Fruit fly (Drosophila melanogaster) whole organism, embryonic: ENCODE data around the gene CtsF.

Source experiments
- Abd-B ChIP-seq: fragments of 200-800 bp; sonication (Bioruptor generic); optimal IDR thresholded peaks from 2 replicates; lab custom pipeline; 2018; ENCODE audit warnings: missing biosample characterization, mild to moderate bottlenecking, missing genetic modification characterization, moderate library complexity
- Atf-2 ChIP-seq: fragments of 200-800 bp; sonication (Bioruptor generic); optimal IDR thresholded peaks from 2 replicates; lab custom pipeline; 2016; ENCODE audit warnings: missing biosample characterization, missing genetic modification characterization
- Bteb2 ChIP-seq: fragments of 200-800 bp; sonication (Bioruptor generic); optimal IDR thresholded peaks from 2 replicates; lab custom pipeline; 2016; ENCODE audit warnings: missing biosample characterization, missing genetic modification characterization
- CG11247 ChIP-seq: fragments of 200-800 bp; sonication (Bioruptor generic); IDR thresholded peaks from 2 replicates; pipeline ENCODE4 v1.3.6; 2022; ENCODE audit warnings: missing biosample characterization, missing genetic modification characterization
- CG12071 ChIP-seq: fragments of 200-800 bp; sonication (Bioruptor generic); optimal IDR thresholded peaks from 3 replicates; lab custom pipeline; 2018; ENCODE audit warnings: missing biosample characterization, mild to moderate bottlenecking, missing genetic modification characterization
- CG14050 ChIP-seq: fragments of 200-800 bp; sonication (Bioruptor generic); IDR thresholded peaks from 3 replicates; pipeline ENCODE4 v1.3.6; 2022; ENCODE audit warnings: missing biosample characterization, missing genetic modification characterization
- CG15011 ChIP-seq: fragments of 200-800 bp; sonication (Bioruptor generic); optimal IDR thresholded peaks from 3 replicates; lab custom pipeline; 2018; ENCODE audit warnings: missing biosample characterization, mild to moderate bottlenecking, missing genetic modification characterization
- CG1647 ChIP-seq: fragments of 200-800 bp; sonication (Bioruptor generic); optimal IDR thresholded peaks from 3 replicates; lab custom pipeline; 2016; ENCODE audit warnings: missing biosample characterization, missing genetic modification characterization
- CG17568 ChIP-seq: fragments of 200-800 bp; sonication (Bioruptor generic); optimal IDR thresholded peaks from 2 replicates; lab custom pipeline; 2018; ENCODE audit warnings: missing biosample characterization, mild to moderate bottlenecking, missing genetic modification characterization, moderate library complexity
- CG2116 ChIP-seq: fragments of 200-800 bp; sonication (Bioruptor generic); optimal IDR thresholded peaks from 3 replicates; lab custom pipeline; 2018; ENCODE audit warnings: missing biosample characterization, mild to moderate bottlenecking, missing genetic modification characterization
- CG3407 ChIP-seq: fragments of 200-800 bp; sonication (Bioruptor generic); optimal IDR thresholded peaks from 2 replicates; lab custom pipeline; 2018; ENCODE audit warnings: missing biosample characterization, mild to moderate bottlenecking, missing genetic modification characterization
- CG4707 ChIP-seq: fragments of 200-800 bp; sonication (Bioruptor generic); optimal IDR thresholded peaks from 2 replicates; lab custom pipeline; 2018; ENCODE audit warnings: missing biosample characterization, mild to moderate bottlenecking, missing genetic modification characterization, moderate library complexity
- CG4730 ChIP-seq: fragments of 200-800 bp; sonication (Bioruptor generic); IDR thresholded peaks from 2 replicates; pipeline ENCODE4 v1.3.6; 2022; ENCODE audit warnings: missing biosample characterization, missing genetic modification characterization
- CG6254 ChIP-seq: fragments of 200-800 bp; sonication (Bioruptor generic); optimal IDR thresholded peaks from 3 replicates; lab custom pipeline; 2017; ENCODE audit warnings: mild to moderate bottlenecking, missing biosample characterization, missing genetic modification reagents, missing genetic modification characterization
- CG6272 ChIP-seq: fragments of 200-800 bp; sonication (Bioruptor generic); IDR thresholded peaks from 2 replicates; pipeline ENCODE4 v1.3.6; 2022; ENCODE audit warnings: missing biosample characterization, missing genetic modification characterization
- CG6683 ChIP-seq: fragments of 200-800 bp; sonication (Bioruptor generic); optimal IDR thresholded peaks from 2 replicates; lab custom pipeline; 2017; ENCODE audit warnings: missing biosample characterization, mild to moderate bottlenecking, missing genetic modification characterization, missing genetic modification reagents
- CG9876 ChIP-seq: fragments of 200-800 bp; sonication (Bioruptor generic); optimal IDR thresholded peaks from 2 replicates; lab custom pipeline; 2016; ENCODE audit warnings: missing biosample characterization, missing genetic modification characterization
- Camta ChIP-seq: fragments of 200-800 bp; sonication (Bioruptor generic); optimal IDR thresholded peaks from 2 replicates; lab custom pipeline; 2016; ENCODE audit warnings: missing biosample characterization, missing genetic modification characterization
- D19A ChIP-seq: fragments of 200-800 bp; optimal IDR thresholded peaks from 3 replicates; lab custom pipeline; 2019; ENCODE audit warnings: missing biosample characterization, mild to moderate bottlenecking, missing genetic modification characterization, moderate library complexity
- Eip74EF ChIP-seq, 2 experiments: fragments of 200-800 bp in 1 of 2; fragments of >200 bp in 1 of 2; sonication (Bioruptor generic) in 1 of 2; optimal IDR thresholded peaks; 2 replicates each; lab custom pipeline; 2017 to 2019; ENCODE audit warnings: missing biosample characterization in 2 of 2, missing genetic modification characterization in 2 of 2, mild to moderate bottlenecking in 1 of 2, moderate library complexity in 1 of 2
- Hr78 ChIP-seq, 2 experiments: fragments of 200-800 bp in 1 of 2; fragments of >200 bp in 1 of 2; sonication (Bioruptor generic) in 1 of 2; optimal IDR thresholded peaks; 2 replicates each; lab custom pipeline; 2017 to 2019; ENCODE audit warnings: missing biosample characterization in 2 of 2, missing genetic modification characterization in 2 of 2, mild to moderate bottlenecking in 1 of 2, moderate library complexity in 1 of 2
- PHDP ChIP-seq: fragments of 200-800 bp; sonication (Bioruptor generic); optimal IDR thresholded peaks from 3 replicates; lab custom pipeline; 2018; ENCODE audit warnings: missing biosample characterization, mild to moderate bottlenecking, missing genetic modification characterization, moderate library complexity
- Ptx1 ChIP-seq: fragments of 200-800 bp; sonication (Bioruptor generic); IDR thresholded peaks from 2 replicates; pipeline ENCODE4 v1.3.6; 2022; ENCODE audit warnings: missing biosample characterization, missing genetic modification characterization
- Sox100B ChIP-seq: fragments of 200-800 bp; sonication (Bioruptor generic); optimal IDR thresholded peaks from 3 replicates; lab custom pipeline; 2018; ENCODE audit warnings: missing biosample characterization, mild to moderate bottlenecking, missing genetic modification characterization
- Trl ChIP-seq, 3 experiments: fragments of >200 bp in 2 of 3; fragments of 200-800 bp in 1 of 3; sonication (Bioruptor generic) in 1 of 3; optimal IDR thresholded peaks; 2 replicates in 1 of 3; 3 replicates in 2 of 3; lab custom pipeline; 2016 to 2017; ENCODE audit warnings: missing biosample characterization in 1 of 3, missing genetic modification characterization in 1 of 3
- aop ChIP-seq: fragments of 200-800 bp; sonication (Bioruptor generic); IDR thresholded peaks from 2 replicates; pipeline ENCODE4 v1.3.6; 2022; ENCODE audit warnings: missing biosample characterization, missing genetic modification characterization
- bab2 ChIP-seq: fragments of 200-800 bp; sonication (Bioruptor generic); optimal IDR thresholded peaks from 2 replicates; lab custom pipeline; 2016; ENCODE audit warnings: missing biosample characterization, missing genetic modification characterization
- bsh ChIP-seq, 2 experiments: fragments of 200-800 bp; sonication (Bioruptor generic); optimal IDR thresholded peaks; 2 replicates each; lab custom pipeline; 2017 to 2018; ENCODE audit warnings: mild to moderate bottlenecking in 2 of 2, missing biosample characterization in 2 of 2, missing genetic modification characterization in 2 of 2, moderate library complexity in 1 of 2
- crol ChIP-seq: fragments of 200-800 bp; sonication (Bioruptor generic); IDR thresholded peaks from 2 replicates; pipeline ENCODE4 v1.3.6; 2022; ENCODE audit warnings: missing biosample characterization, missing genetic modification characterization
- dan ChIP-seq: fragments of 200-800 bp; sonication (Bioruptor generic); IDR thresholded peaks from 2 replicates; pipeline ENCODE4 v1.3.6; 2022; ENCODE audit warnings: missing biosample characterization, missing genetic modification characterization
- ewg ChIP-seq: fragments of 200-800 bp; sonication (Bioruptor generic); optimal IDR thresholded peaks from 3 replicates; lab custom pipeline; 2017; ENCODE audit warnings: mild to moderate bottlenecking, missing biosample characterization, missing genetic modification reagents, missing genetic modification characterization
- fu2 ChIP-seq: fragments of 200-800 bp; sonication (Bioruptor generic); optimal IDR thresholded peaks from 2 replicates; lab custom pipeline; 2016; ENCODE audit warnings: missing biosample characterization, missing genetic modification characterization
- grau ChIP-seq: fragments of 200-800 bp; optimal IDR thresholded peaks from 3 replicates; lab custom pipeline; 2019; ENCODE audit warnings: missing biosample characterization, mild to moderate bottlenecking, missing genetic modification characterization, moderate library complexity
- h ChIP-seq: fragments of >200 bp; optimal IDR thresholded peaks from 2 replicates; lab custom pipeline; 2017
- ham ChIP-seq: fragments of 200-800 bp; sonication (Bioruptor generic); IDR thresholded peaks from 2 replicates; pipeline ENCODE4 v1.3.6; 2022; ENCODE audit warnings: missing biosample characterization, missing genetic modification characterization
- jigr1 ChIP-seq: fragments of 200-800 bp; sonication (Bioruptor generic); IDR thresholded peaks from 3 replicates; pipeline ENCODE4 v1.3.6; 2022; ENCODE audit warnings: missing biosample characterization, missing genetic modification characterization
- jumu ChIP-seq: fragments of 200-800 bp; sonication (Bioruptor generic); optimal IDR thresholded peaks from 3 replicates; lab custom pipeline; 2016; ENCODE audit warnings: missing biosample characterization, missing genetic modification characterization
- kni ChIP-seq: fragments of 200-800 bp; sonication (Bioruptor generic); optimal IDR thresholded peaks from 3 replicates; lab custom pipeline; 2017; ENCODE audit warnings: mild to moderate bottlenecking, missing biosample characterization, missing genetic modification reagents, missing genetic modification characterization
- knrl ChIP-seq: fragments of 200-800 bp; sonication (Bioruptor generic); IDR thresholded peaks from 3 replicates; pipeline ENCODE4 v1.3.6; 2022; ENCODE audit warnings: missing biosample characterization, missing genetic modification characterization; ENCODE audit not compliant: partially characterized antibody
- lmd ChIP-seq: fragments of 200-800 bp; sonication (Bioruptor generic); IDR thresholded peaks from 2 replicates; pipeline ENCODE4 v1.3.6; 2022; ENCODE audit warnings: missing biosample characterization, missing genetic modification characterization
- lola ChIP-seq, 3 experiments: fragments of >200 bp in 2 of 3; fragments of 200-800 bp in 1 of 3; sonication (Bioruptor generic) in 1 of 3; optimal IDR thresholded peaks; 2 replicates each; lab custom pipeline; 2017 to 2019; ENCODE audit warnings: missing biosample characterization in 3 of 3, missing genetic modification characterization in 3 of 3, mild to moderate bottlenecking in 1 of 3, moderate library complexity in 1 of 3
- luna ChIP-seq: fragments of 200-800 bp; sonication (Bioruptor generic); optimal IDR thresholded peaks from 2 replicates; lab custom pipeline; 2016; ENCODE audit warnings: missing biosample characterization, missing genetic modification characterization
- pfk ChIP-seq: fragments of 200-800 bp; sonication (Bioruptor generic); optimal IDR thresholded peaks from 2 replicates; lab custom pipeline; 2018; ENCODE audit warnings: missing biosample characterization, mild to moderate bottlenecking, missing genetic modification characterization, moderate library complexity
- pnt ChIP-seq: fragments of 200-800 bp; sonication (Bioruptor generic); optimal IDR thresholded peaks from 3 replicates; lab custom pipeline; 2016; ENCODE audit warnings: missing biosample characterization, missing genetic modification characterization
- slp2 ChIP-seq: fragments of 200-800 bp; sonication (Bioruptor generic); optimal IDR thresholded peaks from 2 replicates; lab custom pipeline; 2016; ENCODE audit warnings: missing biosample characterization, missing genetic modification characterization
- tna ChIP-seq: fragments of 200-800 bp; sonication (Bioruptor generic); IDR thresholded peaks from 2 replicates; pipeline ENCODE4 v1.3.6; 2022; ENCODE audit warnings: missing biosample characterization, missing genetic modification characterization; ENCODE audit not compliant: partially characterized antibody
- tup ChIP-seq: fragments of 200-800 bp; sonication (Bioruptor generic); optimal IDR thresholded peaks from 2 replicates; lab custom pipeline; 2016; ENCODE audit warnings: missing biosample characterization, mild to moderate bottlenecking, missing genetic modification characterization, moderate library complexity

Gene CtsF

DNA sequence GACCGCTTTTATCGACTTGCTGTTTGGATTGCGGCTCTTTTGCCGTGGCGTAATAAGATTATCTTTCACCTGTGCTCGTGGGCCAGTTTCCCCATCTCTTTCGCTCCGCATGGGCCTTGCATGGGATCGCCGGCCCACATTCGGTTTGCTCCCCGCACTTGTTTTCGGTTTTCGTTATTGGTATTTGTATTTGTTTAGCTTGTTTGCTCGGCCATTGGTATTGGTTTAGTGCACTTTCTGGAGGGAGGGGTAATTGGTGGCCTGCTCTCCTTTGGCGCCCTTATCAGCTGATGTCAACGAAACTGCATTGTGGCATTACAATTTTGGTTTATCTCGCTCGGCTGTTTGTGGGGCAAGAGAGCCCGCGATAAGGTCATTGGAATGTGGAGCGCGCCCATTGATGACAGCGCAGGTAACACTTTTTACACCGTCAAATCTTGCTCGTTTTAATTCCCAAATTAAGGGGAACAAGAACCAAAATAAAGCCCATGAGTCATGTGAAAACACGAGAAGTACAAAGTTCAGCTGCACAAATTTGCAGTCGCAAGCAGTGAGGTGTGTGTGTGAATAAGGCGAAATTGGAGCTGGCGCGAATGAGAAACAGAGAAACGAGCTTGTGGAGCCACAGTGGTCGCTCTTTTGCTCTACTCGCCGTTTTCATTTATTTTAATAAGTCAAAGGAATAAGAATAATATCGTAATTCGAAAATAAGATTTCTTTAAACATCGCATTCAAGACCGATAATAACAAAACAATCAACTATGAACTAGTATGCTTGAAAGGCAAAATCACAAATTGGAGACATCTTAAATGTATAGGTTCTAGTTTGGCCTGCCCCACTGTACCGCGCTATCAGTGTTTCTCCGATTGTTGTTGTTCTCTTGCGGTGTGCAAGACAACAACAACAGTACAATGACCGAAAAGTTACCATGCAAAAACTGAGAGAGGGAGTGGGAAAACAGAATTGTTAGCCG, 35.9 kb downstream of the CtsF start (continued):
- peak; percentile 98 for TF ChIP-seq CG1647 (GFP tag; lab: Kevin White, UChicago)
- peak; percentile 100 for TF ChIP-seq kni (GFP tag; lab: Kevin White, UChicago)
- TF ChIP-seq pnt, result peak; percentile 98
- TF ChIP-seq CG2116 (GFP tag; lab: Kevin White, UChicago), result peak; percentile 94
- peak; percentile 69 for TF ChIP-seq Ptx1 (GFP tag; lab: Robert Waterston, UW)
- TF ChIP-seq luna (GFP tag; lab: Kevin White, UChicago), result peak; percentile 11
- TF ChIP-seq D19A (tag; lab: Kevin White, UChicago), result peak; percentile 91
- peak; percentile 99 for TF ChIP-seq bab2 (GFP tag; lab: Kevin White, UChicago)
- peak; percentile 41; the same call in 1 of the 2 replicates for TF ChIP-seq dan (GFP tag; lab: Robert Waterston, UW)
- TF ChIP-seq CG6272 (GFP tag; lab: Robert Waterston, UW), result no peak
- peak; percentile 90 for TF ChIP-seq CG11247 (GFP tag; lab: Robert Waterston, UW)
- TF ChIP-seq CG6683 (GFP tag; lab: Kevin White, UChicago), result peak; percentile 95
- 0 out of 3 replicates have a peak, but pooled peaks have one; percentile 43 for TF ChIP-seq jigr1
- TF ChIP-seq Eip74EF (GFP tag; optimal IDR thresholded peaks at IDR 0.05; lab: Kevin White, UChicago), result peak in 1 of 2 experiments; percentile 89
- peak; percentile 88 for TF ChIP-seq crol (GFP tag; lab: Robert Waterston, UW)
- TF ChIP-seq jumu (GFP tag; lab: Kevin White, UChicago), result peak; percentile 97
- peak; percentile 92 for TF ChIP-seq aop
- peak in 1 of 2 experiments; percentile 93 for TF ChIP-seq Hr78 (GFP tag; optimal IDR thresholded peaks at IDR 0.05; lab: Kevin White, UChicago)
- TF ChIP-seq Atf-2 (GFP tag; lab: Kevin White, UChicago), result peak; percentile 98
- TF ChIP-seq tna (GFP tag; lab: Robert Waterston, UW), result no peak
- peak; percentile 98 for TF ChIP-seq CG4707
- TF ChIP-seq CG14050 (GFP tag; lab: Robert Waterston, UW), result peak; percentile 82
- TF ChIP-seq tup (GFP tag; lab: Kevin White, UChicago), result peak; percentile 99
- TF ChIP-seq Sox100B (GFP tag; lab: Kevin White, UChicago), result peak; percentile 98
- peak; percentile 85 for TF ChIP-seq pfk (GFP tag; lab: Kevin White, UChicago)
- TF ChIP-seq Abd-B (GFP tag; lab: Kevin White, UChicago), result peak; percentile 33
- TF ChIP-seq Camta (GFP tag; lab: Kevin White, UChicago), result peak; percentile 99
- TF ChIP-seq h, result no peak
- TF ChIP-seq CG17568 (GFP tag; lab: Kevin White, UChicago), result peak; percentile 98
- peak; percentile 89 for TF ChIP-seq grau (tag; lab: Kevin White, UChicago)
- TF ChIP-seq CG12071 (GFP tag; lab: Kevin White, UChicago), result peak; percentile 98
- peak; percentile 75 for TF ChIP-seq CG4730 (GFP tag; lab: Robert Waterston, UW)
- TF ChIP-seq bsh (GFP tag; optimal IDR thresholded peaks at IDR 0.05; lab: Kevin White, UChicago), result peak; percentile 84 to 99
- peak; percentile 63 for TF ChIP-seq lmd
- TF ChIP-seq CG6254 (GFP tag; lab: Kevin White, UChicago), result peak; percentile 97
- peak in 1 of 3 experiments; percentile 97 for TF ChIP-seq lola (GFP tag; optimal IDR thresholded peaks at IDR 0.05; lab: Kevin White, UChicago)
- peak; percentile 84 for TF ChIP-seq Bteb2 (GFP tag; lab: Kevin White, UChicago)
- TF ChIP-seq ham (GFP tag; lab: Robert Waterston, UW), result 0 out of 2 replicates have a peak, but pooled peaks have one; percentile 14
- TF ChIP-seq CG9876 (GFP tag; lab: Kevin White, UChicago), result peak; percentile 98
- peak; percentile 74 for TF ChIP-seq fu2 (GFP tag; lab: Kevin White, UChicago)
- no peak for TF ChIP-seq Trl (optimal IDR thresholded peaks at IDR 0.05; lab: Kevin White, UChicago)
- TF ChIP-seq Trl (GFP tag; optimal IDR thresholded peaks at IDR 0.05; lab: Kevin White, UChicago), result peak; percentile 99
- no peak for TF ChIP-seq knrl (GFP tag; lab: Robert Waterston, UW)
- peak; percentile 91 for TF ChIP-seq PHDP (tag; lab: Kevin White, UChicago)
- peak; percentile 97 for TF ChIP-seq slp2 (GFP tag; lab: Kevin White, UChicago)
- peak; percentile 99 for TF ChIP-seq CG3407 (GFP tag; lab: Kevin White, UChicago)
- peak; percentile 93 for TF ChIP-seq CG15011 (GFP tag; lab: Kevin White, UChicago)
- peak; percentile 97 for TF ChIP-seq ewg (GFP tag; lab: Kevin White, UChicago)
